In genomic region chr3L:3892154-3892624, dm6 we compare ENCODE assay signal across 1 fruit fly cellular context.
A peak's percentile ranks its signal among the peaks of the same experiment; 100 is the strongest.
TF ChIP-seq lines count a peak whose summit lies in the region.

Gene Fie, plus strand, starts transcription at chr3L:3892574.

TF ChIP-seq in whole organism, embryonic, 481 proteins besides CTCF, POLR2A, EP300 and RAD21 (continued from another document and continues in another):
- TF ChIP-seq wdn (GFP tag; IDR thresholded peaks at IDR 0.05; lab: Robert Waterston, UW) (no peak), peb (GFP tag; IDR thresholded peaks at IDR 0.05; lab: Robert Waterston, UW) (peak; percentile 8; the same call in 1 of the 2 replicates), Ets65A (GFP tag; lab: Kevin White, UChicago) (peak; percentile 59), CG15514 (GFP tag; optimal IDR thresholded peaks at IDR 0.05; lab: Kevin White, UChicago) (peak; percentile 53), Xbp1 (GFP tag; optimal IDR thresholded peaks at IDR 0.05; lab: Kevin White, UChicago) (peak; percentile 67), CG14667 (GFP tag; IDR thresholded peaks at IDR 0.05; lab: Robert Waterston, UW) (no peak), CG11085 (GFP tag; IDR thresholded peaks at IDR 0.05; lab: Robert Waterston, UW) (no peak), NFAT (GFP tag; IDR thresholded peaks at IDR 0.05; lab: Robert Waterston, UW) (no peak), nerfin-2 (GFP tag; IDR thresholded peaks at IDR 0.05; lab: Robert Waterston, UW; ENCODE audit: partially characterized antibody) (no peak), org-1 (GFP tag; optimal IDR thresholded peaks at IDR 0.05; lab: Kevin White, UChicago) (peak; percentile 47), ewg (GFP tag; optimal IDR thresholded peaks at IDR 0.05; lab: Kevin White, UChicago) (peak; percentile 62), CG17385 (GFP tag; optimal IDR thresholded peaks at IDR 0.05; lab: Kevin White, UChicago) (peak; percentile 71), CG33213 (GFP tag; optimal IDR thresholded peaks at IDR 0.05; lab: Kevin White, UChicago) (peak; percentile 4), CG7357 (GFP tag; IDR thresholded peaks at IDR 0.05; lab: Robert Waterston, UW) (0 out of 3 replicates have a peak, but pooled peaks have one; percentile 48), sr (GFP tag; IDR thresholded peaks at IDR 0.05; lab: Robert Waterston, UW) (no peak), kay (GFP tag; optimal IDR thresholded peaks at IDR 0.05; lab: Kevin White, UChicago) (no peak), CG4360 (GFP tag; IDR thresholded peaks at IDR 0.05; lab: Robert Waterston, UW) (no peak), CG30431 (GFP tag; optimal IDR thresholded peaks at IDR 0.05; lab: Kevin White, UChicago) (no peak), CG13424 (tag; optimal IDR thresholded peaks at IDR 0.05; lab: Kevin White, UChicago) (peak; percentile 79), ERR (GFP tag; optimal IDR thresholded peaks at IDR 0.05; lab: Kevin White, UChicago) (no peak), tx (GFP tag; optimal IDR thresholded peaks at IDR 0.05; lab: Kevin White, UChicago) (peak; percentile 3), NfI (GFP tag; optimal IDR thresholded peaks at IDR 0.05; lab: Kevin White, UChicago) (peak; percentile 68), CG9727 (GFP tag; optimal IDR thresholded peaks at IDR 0.05; lab: Kevin White, UChicago) (peak; percentile 70), ems (GFP tag; optimal IDR thresholded peaks at IDR 0.05; lab: Kevin White, UChicago) (peak; percentile 25), schlank (tag; optimal IDR thresholded peaks at IDR 0.05; lab: Kevin White, UChicago) (no peak), E2f2 (GFP tag; IDR thresholded peaks at IDR 0.05; lab: Robert Waterston, UW) (peak; percentile 34), CG1529 (GFP tag; optimal IDR thresholded peaks at IDR 0.05; lab: Kevin White, UChicago) (peak; percentile 47), Asciz (GFP tag; optimal IDR thresholded peaks at IDR 0.05; lab: Kevin White, UChicago) (peak; percentile 57), CG16813 (GFP tag; IDR thresholded peaks at IDR 0.05; lab: Robert Waterston, UW; ENCODE audit: partially characterized antibody) (no peak), CG15601 (tag; optimal IDR thresholded peaks at IDR 0.05; lab: Kevin White, UChicago) (peak; percentile 63), br (optimal IDR thresholded peaks at IDR 0.05; lab: Kevin White, UChicago) (no peak), kah (GFP tag; optimal IDR thresholded peaks at IDR 0.05; lab: Kevin White, UChicago) (no peak), Mrtf (GFP tag; IDR thresholded peaks at IDR 0.05; lab: Robert Waterston, UW) (peak; percentile 18; the same call in 1 of the 3 replicates), NC2α (GFP tag; optimal IDR thresholded peaks at IDR 0.05; lab: Kevin White, UChicago) (no peak), CG2875 (GFP tag; optimal IDR thresholded peaks at IDR 0.05; lab: Kevin White, UChicago) (peak; percentile 3), CG5180 (GFP tag; optimal IDR thresholded peaks at IDR 0.05; lab: Kevin White, UChicago) (peak; percentile 39), CG4424 (GFP tag; optimal IDR thresholded peaks at IDR 0.05; lab: Kevin White, UChicago) (peak; percentile 26), Ets97D (GFP tag; optimal IDR thresholded peaks at IDR 0.05; lab: Kevin White, UChicago) (peak; percentile 32), Fer3 (tag; optimal IDR thresholded peaks at IDR 0.05; lab: Kevin White, UChicago) (peak; percentile 63), ap (GFP tag; IDR thresholded peaks at IDR 0.05; lab: Robert Waterston, UW) (no peak), grn (GFP tag; optimal IDR thresholded peaks at IDR 0.05; lab: Kevin White, UChicago) (peak; percentile 31), croc (GFP tag; conservative IDR thresholded peaks at IDR 0.05; lab: Robert Waterston, UW) (0 out of 3 replicates have a peak, but pooled peaks have one; percentile 18), bsh (GFP tag; optimal IDR thresholded peaks at IDR 0.05; lab: Kevin White, UChicago) (peak in 1 of 2 experiments; percentile 45), Sox100B (GFP tag; optimal IDR thresholded peaks at IDR 0.05; lab: Kevin White, UChicago) (peak; percentile 67), CG9215 (GFP tag; IDR thresholded peaks at IDR 0.05; lab: Robert Waterston, UW) (peak; percentile 43; the same call in 1 of the 2 replicates), CG8359 (GFP tag; optimal IDR thresholded peaks at IDR 0.05; lab: Kevin White, UChicago; ENCODE audit: borderline replicate concordance) (no peak), Atf6 (GFP tag; IDR thresholded peaks at IDR 0.05; lab: Robert Waterston, UW) (peak; percentile 73), D (optimal IDR thresholded peaks at IDR 0.05; lab: Kevin White, UChicago) (no peak), D (GFP tag; optimal IDR thresholded peaks at IDR 0.05; lab: Kevin White, UChicago) (peak; percentile 35), HmgD (GFP tag; optimal IDR thresholded peaks at IDR 0.05; lab: Kevin White, UChicago) (no peak), CG13894 (tag; optimal IDR thresholded peaks at IDR 0.05; lab: Kevin White, UChicago) (peak; percentile 48), lmd (GFP tag; IDR thresholded peaks at IDR 0.05; lab: Robert Waterston, UW) (peak; percentile 42; the same call in 1 of the 2 replicates), sqz (GFP tag; optimal IDR thresholded peaks at IDR 0.05; lab: Kevin White, UChicago) (peak; percentile 44), CG30403 (GFP tag; optimal IDR thresholded peaks at IDR 0.05; lab: Kevin White, UChicago) (peak; percentile 71), slou (GFP tag; optimal IDR thresholded peaks at IDR 0.05; lab: Kevin White, UChicago) (peak; percentile 40), Max (GFP tag; optimal IDR thresholded peaks at IDR 0.05; lab: Kevin White, UChicago) (peak; percentile 53), Hr3 (GFP tag; optimal IDR thresholded peaks at IDR 0.05; lab: Kevin White, UChicago) (peak; percentile 62), CG2116 (GFP tag; optimal IDR thresholded peaks at IDR 0.05; lab: Kevin White, UChicago) (peak; percentile 1), Rfx (GFP tag; IDR thresholded peaks at IDR 0.05; lab: Robert Waterston, UW) (peak; percentile 42; the same call in 1 of the 2 replicates), HLH54F (GFP tag; optimal IDR thresholded peaks at IDR 0.05; lab: Kevin White, UChicago) (peak; percentile 60), vvl (GFP tag; IDR thresholded peaks at IDR 0.05; lab: Robert Waterston, UW) (peak; percentile 35; the same call in 1 of the 2 replicates), CG18262 (tag; optimal IDR thresholded peaks at IDR 0.05; lab: Kevin White, UChicago) (peak; percentile 61), CG12155 (GFP tag; optimal IDR thresholded peaks at IDR 0.05; lab: Kevin White, UChicago) (peak; percentile 45), run (tag; optimal IDR thresholded peaks at IDR 0.05; lab: Kevin White, UChicago) (peak; percentile 22), Myb (GFP tag; optimal IDR thresholded peaks at IDR 0.05; lab: Kevin White, UChicago) (peak; percentile 7), gt (GFP tag; IDR thresholded peaks at IDR 0.05; lab: Robert Waterston, UW) (no peak), HHEX (GFP tag; optimal IDR thresholded peaks at IDR 0.05; lab: Kevin White, UChicago) (peak; percentile 59), Optix (GFP tag; IDR thresholded peaks at IDR 0.05; lab: Robert Waterston, UW) (no peak), CG12236 (GFP tag; optimal IDR thresholded peaks at IDR 0.05; lab: Kevin White, UChicago) (no peak), Trl (optimal IDR thresholded peaks at IDR 0.05; lab: Kevin White, UChicago) (no peak), Trl (GFP tag; optimal IDR thresholded peaks at IDR 0.05; lab: Kevin White, UChicago) (no peak), dpn (GFP tag; optimal IDR thresholded peaks at IDR 0.05; lab: Kevin White, UChicago) (peak; percentile 31 to 50), CG12744 (GFP tag; optimal IDR thresholded peaks at IDR 0.05; lab: Kevin White, UChicago) (peak; percentile 72), trem (tag; optimal IDR thresholded peaks at IDR 0.05; lab: Kevin White, UChicago) (no peak), CG8290 (GFP tag; optimal IDR thresholded peaks at IDR 0.05; lab: Kevin White, UChicago) (no peak), CG8290 (tag; optimal IDR thresholded peaks at IDR 0.05; lab: Kevin White, UChicago) (no peak), unc-4 (GFP tag; IDR thresholded peaks at IDR 0.05; lab: Robert Waterston, UW; ENCODE audit: partially characterized antibody) (no peak), Mad (GFP tag; optimal IDR thresholded peaks at IDR 0.05; lab: Kevin White, UChicago) (peak; percentile 17), CG3995 (GFP tag; optimal IDR thresholded peaks at IDR 0.05; lab: Kevin White, UChicago) (no peak), NK7.1 (GFP tag; optimal IDR thresholded peaks at IDR 0.05; lab: Kevin White, UChicago) (no peak), sna (GFP tag; IDR thresholded peaks at IDR 0.05; lab: Robert Waterston, UW; ENCODE audit: partially characterized antibody) (no peak), amos (GFP tag; IDR thresholded peaks at IDR 0.05; lab: Robert Waterston, UW; ENCODE audit: partially characterized antibody) (no peak), CG8388 (GFP tag; optimal IDR thresholded peaks at IDR 0.05; lab: Kevin White, UChicago) (peak; percentile 40), gsb-n (tag; optimal IDR thresholded peaks at IDR 0.05; lab: Kevin White, UChicago) (no peak), Vsx1 (GFP tag; optimal IDR thresholded peaks at IDR 0.05; lab: Kevin White, UChicago) (peak; percentile 6), CG11560 (tag; IDR thresholded peaks at IDR 0.05; lab: Robert Waterston, UW) (no peak), CG1647 (GFP tag; optimal IDR thresholded peaks at IDR 0.05; lab: Kevin White, UChicago) (no peak), Oaz (GFP tag; IDR thresholded peaks at IDR 0.05; lab: Robert Waterston, UW) (no peak), CG17359 (tag; optimal IDR thresholded peaks at IDR 0.05; lab: Kevin White, UChicago) (peak; percentile 60), dan (GFP tag; IDR thresholded peaks at IDR 0.05; lab: Robert Waterston, UW) (no peak), CG2199 (GFP tag; IDR thresholded peaks at IDR 0.05; lab: Robert Waterston, UW) (no peak), CG12942 (GFP tag; optimal IDR thresholded peaks at IDR 0.05; lab: Kevin White, UChicago) (no peak), CG14441 (GFP tag; IDR thresholded peaks at IDR 0.05; lab: Robert Waterston, UW) (peak; percentile 43; the same call in 1 of the 2 replicates), dmrt11E (tag; optimal IDR thresholded peaks at IDR 0.05; lab: Kevin White, UChicago) (no peak), Bgb (GFP tag; IDR thresholded peaks at IDR 0.05; lab: Robert Waterston, UW; ENCODE audit: partially characterized antibody) (no peak), Side (GFP tag; optimal IDR thresholded peaks at IDR 0.05; lab: Kevin White, UChicago) (no peak), vfl (GFP tag; optimal IDR thresholded peaks at IDR 0.05; lab: Kevin White, UChicago) (peak; percentile 25), Awh (GFP tag; IDR thresholded peaks at IDR 0.05; lab: Robert Waterston, UW) (0 out of 2 replicates have a peak, but pooled peaks have one; percentile 16), pan (optimal IDR thresholded peaks at IDR 0.05; lab: Kevin White, UChicago) (no peak), pan (GFP tag; optimal IDR thresholded peaks at IDR 0.05 in 1 of 2, IDR thresholded peaks at IDR 0.05 in 1 of 2) (peak in 1 of 2 experiments; percentile 41), CG16863 (GFP tag; optimal IDR thresholded peaks at IDR 0.05; lab: Kevin White, UChicago) (peak; percentile 13), odd (GFP tag; optimal IDR thresholded peaks at IDR 0.05; lab: Kevin White, UChicago) (peak; percentile 76), Antp (GFP tag; optimal IDR thresholded peaks at IDR 0.05; lab: Kevin White, UChicago) (no peak), CG7556 (GFP tag; optimal IDR thresholded peaks at IDR 0.05; lab: Kevin White, UChicago) (peak; percentile 87), E2f1 (GFP tag; IDR thresholded peaks at IDR 0.05; lab: Robert Waterston, UW) (peak; percentile 43; the same call in 1 of the 2 replicates), Dad (GFP tag; optimal IDR thresholded peaks at IDR 0.05; lab: Kevin White, UChicago) (no peak), Dip3 (GFP tag; optimal IDR thresholded peaks at IDR 0.05; lab: Kevin White, UChicago) (peak; percentile 61), Hr51 (GFP tag; optimal IDR thresholded peaks at IDR 0.05; lab: Kevin White, UChicago) (peak; percentile 24 to 87), HmgZ (tag; optimal IDR thresholded peaks at IDR 0.05; lab: Kevin White, UChicago) (peak; percentile 43), CG3281 (GFP tag; optimal IDR thresholded peaks at IDR 0.05; lab: Kevin White, UChicago) (peak; percentile 78), dati (GFP tag; IDR thresholded peaks at IDR 0.05; lab: Robert Waterston, UW) (no peak), CG10959 (GFP tag; IDR thresholded peaks at IDR 0.05; lab: Robert Waterston, UW) (no peak), CG6689 (GFP tag; IDR thresholded peaks at IDR 0.05; lab: Robert Waterston, UW) (peak; percentile 32; the same call in 1 of the 2 replicates), gro (GFP tag; optimal IDR thresholded peaks at IDR 0.05; lab: Kevin White, UChicago) (no peak), CG34224 (GFP tag; IDR thresholded peaks at IDR 0.05; lab: Robert Waterston, UW; ENCODE audit: partially characterized antibody) (no peak), exex (tag; optimal IDR thresholded peaks at IDR 0.05; lab: Kevin White, UChicago) (peak; percentile 9), CG4820 (GFP tag; optimal IDR thresholded peaks at IDR 0.05; lab: Kevin White, UChicago) (peak; percentile 29), CG13775 (GFP tag; optimal IDR thresholded peaks at IDR 0.05; lab: Kevin White, UChicago) (peak; percentile 60), Hr78 (GFP tag; optimal IDR thresholded peaks at IDR 0.05; lab: Kevin White, UChicago) (no peak), Usf (GFP tag; optimal IDR thresholded peaks at IDR 0.05; lab: Kevin White, UChicago) (peak; percentile 40), btn (GFP tag; optimal IDR thresholded peaks at IDR 0.05; lab: Kevin White, UChicago) (no peak), CG7372 (GFP tag; IDR thresholded peaks at IDR 0.05; lab: Robert Waterston, UW) (0 out of 2 replicates have a peak, but pooled peaks have one; percentile 16), CG2129 (GFP tag; IDR thresholded peaks at IDR 0.05; lab: Robert Waterston, UW; ENCODE audit: partially characterized antibody) (no peak), CG15696 (tag; optimal IDR thresholded peaks at IDR 0.05; lab: Kevin White, UChicago) (no peak), mam (GFP tag; optimal IDR thresholded peaks at IDR 0.05; lab: Kevin White, UChicago) (peak; percentile 43), GATAe (GFP tag; conservative IDR thresholded peaks at IDR 0.05; lab: Robert Waterston, UW) (no peak), ttk (GFP tag; IDR thresholded peaks at IDR 0.05; lab: Robert Waterston, UW) (no peak), Hand (GFP tag; optimal IDR thresholded peaks at IDR 0.05; lab: Kevin White, UChicago) (peak; percentile 84), Ravus (GFP tag; IDR thresholded peaks at IDR 0.05; lab: Robert Waterston, UW) (no peak), CG17328 (GFP tag; IDR thresholded peaks at IDR 0.05; lab: Robert Waterston, UW) (no peak), HLH4C (GFP tag; IDR thresholded peaks at IDR 0.05; lab: Robert Waterston, UW; ENCODE audit: partially characterized antibody) (no peak)
